Fruit fly (Drosophila melanogaster) whole organism, embryonic: ENCODE measurements around the gene CG13309.

Experiments used
- Ada2b ChIP-seq: fragments of 200-800 bp; sonication (Bioruptor generic); IDR thresholded peaks from 2 replicates; pipeline ENCODE4 v1.3.6; 2022; ENCODE audit warnings: missing biosample characterization, missing genetic modification characterization
- B-H2 ChIP-seq: fragments of 200-800 bp; sonication (Bioruptor generic); optimal IDR thresholded peaks from 2 replicates; lab custom pipeline; 2018; ENCODE audit warnings: missing biosample characterization, mild to moderate bottlenecking, missing genetic modification characterization
- CG12299 ChIP-seq: fragments of 200-800 bp; sonication (Bioruptor generic); optimal IDR thresholded peaks from 2 replicates; lab custom pipeline; 2018; ENCODE audit warnings: missing biosample characterization, mild to moderate bottlenecking, missing genetic modification characterization
- CG12744 ChIP-seq: fragments of 200-800 bp; sonication (Bioruptor generic); optimal IDR thresholded peaks from 2 replicates; lab custom pipeline; 2016; ENCODE audit warnings: missing biosample characterization, missing genetic modification characterization
- CG14860 ChIP-seq: fragments of 200-800 bp; sonication (Bioruptor generic); IDR thresholded peaks from 3 replicates; pipeline ENCODE4 v1.3.6; 2022; ENCODE audit warnings: missing biosample characterization, missing genetic modification characterization; ENCODE audit not compliant: partially characterized antibody
- CG1529 ChIP-seq: fragments of 200-800 bp; sonication (Bioruptor generic); optimal IDR thresholded peaks from 3 replicates; lab custom pipeline; 2018; ENCODE audit warnings: missing biosample characterization, missing genetic modification characterization
- CG17385 ChIP-seq: fragments of 200-800 bp; sonication (Bioruptor generic); optimal IDR thresholded peaks from 3 replicates; lab custom pipeline; 2018; ENCODE audit warnings: missing biosample characterization, mild to moderate bottlenecking, missing genetic modification characterization
- CG2129 ChIP-seq: fragments of 200-800 bp; sonication (Bioruptor generic); IDR thresholded peaks from 2 replicates; pipeline ENCODE4 v1.3.6; 2022; ENCODE audit warnings: missing biosample characterization, missing genetic modification characterization; ENCODE audit not compliant: partially characterized antibody
- CG34376 ChIP-seq: fragments of 200-800 bp; sonication (Bioruptor generic); optimal IDR thresholded peaks from 2 replicates; lab custom pipeline; 2018; ENCODE audit warnings: missing biosample characterization, mild to moderate bottlenecking, missing genetic modification characterization
- CG4282 ChIP-seq: fragments of 200-800 bp; sonication (Bioruptor generic); optimal IDR thresholded peaks from 2 replicates; lab custom pipeline; 2016; ENCODE audit warnings: missing biosample characterization, missing genetic modification characterization
- CG4424 ChIP-seq: fragments of 200-800 bp; sonication (Bioruptor generic); optimal IDR thresholded peaks from 3 replicates; lab custom pipeline; 2016; ENCODE audit warnings: missing biosample characterization, missing genetic modification characterization
- Camta ChIP-seq: fragments of 200-800 bp; sonication (Bioruptor generic); optimal IDR thresholded peaks from 2 replicates; lab custom pipeline; 2016; ENCODE audit warnings: missing biosample characterization, missing genetic modification characterization
- CoRest ChIP-seq: fragments of 200-800 bp; sonication (Bioruptor generic); optimal IDR thresholded peaks from 3 replicates; lab custom pipeline; 2018; ENCODE audit warnings: missing biosample characterization, mild to moderate bottlenecking, missing genetic modification characterization, moderate library complexity
- Dad ChIP-seq: fragments of 200-800 bp; sonication (Bioruptor generic); optimal IDR thresholded peaks from 3 replicates; lab custom pipeline; 2016; ENCODE audit warnings: missing biosample characterization, missing genetic modification characterization
- Hr51 ChIP-seq, 2 experiments: fragments of 200-800 bp; sonication (Bioruptor generic); optimal IDR thresholded peaks; 2 replicates in 1 of 2; 3 replicates in 1 of 2; lab custom pipeline; 2016 to 2018; ENCODE audit warnings: missing biosample characterization in 2 of 2, missing genetic modification characterization in 2 of 2, mild to moderate bottlenecking in 1 of 2, moderate library complexity in 1 of 2
- Hsf ChIP-seq: fragments of 200-800 bp; sonication (Bioruptor generic); optimal IDR thresholded peaks from 3 replicates; lab custom pipeline; 2016; ENCODE audit warnings: missing biosample characterization, missing genetic modification characterization
- Jarid2 ChIP-seq: fragments of 200-800 bp; sonication (Bioruptor generic); optimal IDR thresholded peaks from 3 replicates; lab custom pipeline; 2017; ENCODE audit warnings: mild to moderate bottlenecking, missing biosample characterization, missing genetic modification reagents, missing genetic modification characterization
- Lpt ChIP-seq: fragments of >200 bp; optimal IDR thresholded peaks from 2 replicates; lab custom pipeline; 2018; ENCODE audit warnings: missing biosample characterization, missing genetic modification characterization
- Meics ChIP-seq: fragments of 200-800 bp; sonication (Bioruptor generic); optimal IDR thresholded peaks from 2 replicates; lab custom pipeline; 2017; ENCODE audit warnings: missing biosample characterization, mild to moderate bottlenecking, missing genetic modification characterization
- NC2β ChIP-seq: fragments of 200-800 bp; sonication (Bioruptor generic); optimal IDR thresholded peaks from 2 replicates; lab custom pipeline; 2016; ENCODE audit warnings: missing biosample characterization, missing genetic modification characterization
- Ravus ChIP-seq: fragments of 200-800 bp; sonication (Bioruptor generic); IDR thresholded peaks from 2 replicates; pipeline ENCODE4 v1.3.6; 2022; ENCODE audit warnings: missing biosample characterization, missing genetic modification characterization
- Ssrp ChIP-seq: fragments of 200-800 bp; sonication (Bioruptor generic); optimal IDR thresholded peaks from 2 replicates; lab custom pipeline; 2018; ENCODE audit warnings: missing biosample characterization, mild to moderate bottlenecking, missing genetic modification characterization, moderate library complexity
- ab ChIP-seq: fragments of 200-800 bp; sonication (Bioruptor generic); optimal IDR thresholded peaks from 2 replicates; lab custom pipeline; 2016; ENCODE audit warnings: missing biosample characterization, missing genetic modification characterization
- bcd ChIP-seq: fragments of 200-800 bp; sonication (Bioruptor generic); optimal IDR thresholded peaks from 2 replicates; lab custom pipeline; 2017; ENCODE audit warnings: missing biosample characterization, mild to moderate bottlenecking, missing genetic modification characterization
- cg ChIP-seq: fragments of 200-800 bp; sonication (Bioruptor generic); optimal IDR thresholded peaks from 3 replicates; lab custom pipeline; 2019; ENCODE audit warnings: missing biosample characterization, mild to moderate bottlenecking, missing genetic modification characterization, moderate library complexity
- crol ChIP-seq: fragments of 200-800 bp; sonication (Bioruptor generic); IDR thresholded peaks from 2 replicates; pipeline ENCODE4 v1.3.6; 2022; ENCODE audit warnings: missing biosample characterization, missing genetic modification characterization
- cwo ChIP-seq: fragments of 200-800 bp; sonication (Bioruptor generic); optimal IDR thresholded peaks from 3 replicates; lab custom pipeline; 2017; ENCODE audit warnings: missing biosample characterization, missing genetic modification characterization, mild to moderate bottlenecking, moderate library complexity, missing genetic modification reagents
- fru ChIP-seq: fragments of >200 bp; optimal IDR thresholded peaks from 2 replicates; lab custom pipeline; 2017
- fu2 ChIP-seq: fragments of 200-800 bp; sonication (Bioruptor generic); optimal IDR thresholded peaks from 2 replicates; lab custom pipeline; 2016; ENCODE audit warnings: missing biosample characterization, missing genetic modification characterization
- gro ChIP-seq: fragments of 200-800 bp; sonication (Bioruptor generic); optimal IDR thresholded peaks from 2 replicates; lab custom pipeline; 2016; ENCODE audit warnings: missing biosample characterization, missing genetic modification characterization
- gt ChIP-seq: fragments of 200-800 bp; sonication (Bioruptor generic); IDR thresholded peaks from 2 replicates; pipeline ENCODE4 v1.3.6; 2022; ENCODE audit warnings: missing biosample characterization, missing genetic modification characterization
- ken ChIP-seq: fragments of 200-800 bp; sonication (Bioruptor generic); IDR thresholded peaks from 3 replicates; pipeline ENCODE4 v1.3.6; 2022; ENCODE audit warnings: missing biosample characterization, missing genetic modification characterization
- knrl ChIP-seq: fragments of 200-800 bp; sonication (Bioruptor generic); IDR thresholded peaks from 3 replicates; pipeline ENCODE4 v1.3.6; 2022; ENCODE audit warnings: missing biosample characterization, missing genetic modification characterization; ENCODE audit not compliant: partially characterized antibody
- mirr ChIP-seq: fragments of 200-800 bp; sonication (Bioruptor generic); optimal IDR thresholded peaks from 3 replicates; lab custom pipeline; 2018; ENCODE audit warnings: missing biosample characterization, mild to moderate bottlenecking, missing genetic modification characterization
- mld ChIP-seq: fragments of 200-800 bp; sonication (Bioruptor generic); IDR thresholded peaks from 3 replicates; pipeline ENCODE4 v1.3.6; 2022; ENCODE audit warnings: missing biosample characterization, missing genetic modification characterization; ENCODE audit not compliant: partially characterized antibody
- scrt ChIP-seq: fragments of 200-800 bp; sonication (Bioruptor generic); optimal IDR thresholded peaks from 2 replicates; lab custom pipeline; 2018; ENCODE audit warnings: missing biosample characterization, mild to moderate bottlenecking, missing genetic modification characterization, moderate library complexity
- tll ChIP-seq, 2 experiments: fragments of 200-800 bp in 1 of 2; fragments of >200 bp in 1 of 2; sonication (Bioruptor generic) in 1 of 2; optimal IDR thresholded peaks; 2 replicates each; lab custom pipeline; 2017 to 2019; ENCODE audit warnings: missing biosample characterization in 2 of 2, missing genetic modification characterization in 2 of 2, mild to moderate bottlenecking in 1 of 2, moderate library complexity in 1 of 2

CG13309 gene

DNA sequence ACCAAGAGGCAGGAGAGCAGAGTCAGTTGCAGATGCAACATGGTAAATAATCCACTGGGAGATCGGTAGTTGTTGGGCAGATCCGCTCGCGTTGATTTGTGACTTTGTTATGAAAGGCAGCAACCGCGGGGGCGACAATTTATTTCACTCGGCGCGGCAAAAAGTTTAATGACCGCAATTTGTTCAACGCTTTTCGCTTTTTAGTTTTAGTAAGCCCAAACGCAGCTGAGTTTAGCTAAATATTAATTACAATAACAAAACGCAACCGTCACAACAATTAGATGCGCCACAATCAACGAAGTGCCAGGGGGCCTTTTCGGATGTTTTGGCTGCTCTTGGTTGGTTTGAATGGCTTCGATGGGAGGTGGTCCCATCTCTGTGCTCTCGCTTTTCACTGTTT is 9.8 kb upstream of the CG13309 start, which contains the start of gene CG13310:
Gene CG13310 (minus strand): TSS at position 101 of the 400 bp plus-strand sequence.
- TF ChIP-seq Lpt (GFP tag; lab: Kevin White, UChicago) (no peak), CG12744 (GFP tag; lab: Kevin White, UChicago) (no peak), Jarid2 (GFP tag; lab: Kevin White, UChicago) (no peak), crol (no peak), bcd (GFP tag; lab: Kevin White, UChicago) (no peak), cwo (GFP tag; lab: Kevin White, UChicago) (no peak), CG34376 (GFP tag; lab: Kevin White, UChicago) (no peak), CG12299 (no peak), mld (GFP tag; lab: Robert Waterston, UW) (no peak), B-H2 (GFP tag; lab: Kevin White, UChicago) (no peak), CG17385 (no peak), fru (no peak), cg (GFP tag; lab: Kevin White, UChicago) (no peak), Camta (no peak), tll (GFP tag; optimal IDR thresholded peaks at IDR 0.05; lab: Kevin White, UChicago) (no peak), CG14860 (GFP tag; lab: Robert Waterston, UW) (no peak), gro (GFP tag; lab: Kevin White, UChicago) (no peak), mirr (no peak)

DNA sequence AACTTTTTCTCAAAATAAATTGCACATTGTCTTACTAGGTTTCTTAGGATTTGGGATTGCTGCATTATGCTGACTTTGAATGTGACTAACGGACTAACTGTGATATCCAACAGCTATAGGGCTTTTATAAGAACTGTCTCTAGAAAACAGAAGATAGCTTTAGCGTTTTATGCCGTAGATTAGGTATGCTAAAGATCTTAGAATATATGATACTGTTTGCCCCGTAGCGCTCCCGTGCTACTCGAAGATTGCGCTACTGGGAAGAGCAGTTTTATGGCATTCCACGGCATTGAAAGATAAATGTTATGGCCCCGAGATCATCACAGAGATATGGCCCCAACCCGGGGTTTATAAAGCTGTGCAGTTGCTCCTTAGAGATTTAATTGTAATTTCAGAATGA is 8.1 kb upstream of the CG13309 start, which contains the start of the genes CG13311 and CG34426:
Gene CG13311 (minus strand): TSS at position 101 of the 400 bp plus-strand sequence.
Gene CG34426 (plus strand): TSS at position 400 of the 400 bp plus-strand sequence.
- TF ChIP-seq Ssrp = no peak
- TF ChIP-seq Hr51 (GFP tag; optimal IDR thresholded peaks at IDR 0.05; lab: Kevin White, UChicago) = no peak
- no peak for TF ChIP-seq fu2 (GFP tag; lab: Kevin White, UChicago)
- TF ChIP-seq Hsf (GFP tag; lab: Kevin White, UChicago) = no peak
- TF ChIP-seq NC2β (GFP tag; lab: Kevin White, UChicago) = no peak
- no peak for TF ChIP-seq CoRest (tag; lab: Kevin White, UChicago)
- TF ChIP-seq Ravus = no peak
- no peak for TF ChIP-seq ab
- TF ChIP-seq Meics = no peak
- no peak for TF ChIP-seq knrl
- no peak for TF ChIP-seq CG1529 (GFP tag; lab: Kevin White, UChicago)
- TF ChIP-seq, all 482 proteins: peak for 0

DNA sequence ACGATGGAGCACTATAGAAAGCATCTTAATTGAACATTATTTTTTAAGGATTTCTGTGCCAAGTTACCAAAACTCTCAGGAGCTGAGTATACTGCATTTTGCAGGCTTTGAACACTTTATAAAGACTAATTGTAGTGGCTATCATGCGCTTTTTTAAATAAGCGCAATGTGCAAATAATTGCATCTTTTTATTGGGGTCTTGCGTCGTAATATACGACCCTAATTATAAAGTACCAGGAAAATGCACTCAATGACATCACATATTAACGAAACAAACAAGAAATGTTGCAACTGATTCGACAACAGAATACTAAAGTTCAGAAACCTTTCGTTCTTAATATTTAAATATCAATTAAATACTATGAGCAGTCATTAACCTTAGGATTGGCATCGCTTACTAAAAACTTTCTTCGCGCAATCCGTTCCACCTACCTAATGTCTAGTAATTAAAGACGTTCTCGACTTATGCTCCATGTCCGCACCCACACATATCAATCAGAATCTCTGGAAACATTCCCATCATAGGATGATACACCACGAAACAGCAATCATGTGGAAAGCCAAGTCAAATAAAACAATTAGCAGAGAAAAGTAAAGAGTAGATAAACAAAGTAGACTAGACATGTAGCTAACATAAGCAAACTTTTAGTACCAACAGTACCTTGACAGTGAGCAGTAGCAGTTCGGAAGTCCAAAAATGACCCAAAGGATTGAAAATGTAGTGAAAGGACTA is 5.9 kb upstream of the CG13309 start, which contains the start of the genes CG32023 and CG34427:
Gene CG32023 (minus strand): TSS at position 101 of the 733 bp plus-strand sequence.
Gene CG34427 (plus strand): TSS at position 683 of the 733 bp plus-strand sequence.
- TF ChIP-seq CG2129 (GFP tag; lab: Robert Waterston, UW) = no peak
- TF ChIP-seq gt (GFP tag; lab: Robert Waterston, UW) = no peak
- no peak for TF ChIP-seq ken (GFP tag; lab: Robert Waterston, UW)
- TF ChIP-seq Ada2b (GFP tag; lab: Robert Waterston, UW) = no peak
- no peak for TF ChIP-seq Dad (GFP tag; lab: Kevin White, UChicago)
- TF ChIP-seq CG4424 (GFP tag; lab: Kevin White, UChicago) = no peak
- no peak for TF ChIP-seq scrt
- no peak for TF ChIP-seq CG4282 (GFP tag; lab: Kevin White, UChicago)
